Worm (Caenorhabditis elegans): ENCODE data around the gene hsp-25.

DNA sequence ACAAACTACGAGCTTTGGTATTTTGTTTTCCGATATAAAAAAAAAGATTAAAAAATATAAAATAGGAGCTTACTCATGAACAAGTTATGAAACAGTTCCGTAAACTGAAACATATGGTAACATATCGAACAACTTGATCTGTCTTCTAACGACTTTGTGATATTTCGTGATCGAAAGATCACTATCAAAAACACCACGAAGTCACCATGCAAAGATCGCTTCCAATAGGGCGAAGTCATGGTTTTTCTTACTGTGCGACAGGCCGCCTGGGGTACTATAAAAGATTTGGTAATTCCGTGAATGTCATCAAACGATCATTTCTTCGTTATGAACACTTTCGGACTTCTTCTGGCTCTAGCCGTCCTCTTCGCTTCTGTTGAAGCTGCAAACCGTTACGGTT, 43.2 kb upstream of the hsp-25 start, which contains the start of gene C45B2.3:
- no peak for TF ChIP-seq unc-86 (tag; optimal IDR thresholded peaks at IDR 0.05)
- no peak for TF ChIP-seq hlh-13 (GFP tag; optimal IDR thresholded peaks at IDR 0.05)
